Worm (Caenorhabditis elegans): ENCODE data around the gene trmt-10A.

Gene trmt-10A

ce11 chrIV:9932055-9932454 is at the start of gene trmt-10A, which contains the start of gene F25H8.2:
Gene trmt-10A (minus strand): TSS chrIV:9932213.
Gene F25H8.2 (plus strand): TSS chrIV:9932235.
- no peak for TF ChIP-seq W03F9.2 (tag; optimal IDR thresholded peaks at IDR 0.05)
- TF ChIP-seq him-1 (tag; optimal IDR thresholded peaks at IDR 0.05), result no peak
- no peak for TF ChIP-seq dao-5 (tag; optimal IDR thresholded peaks at IDR 0.05)

- TF ChIP-seq W03F9.2 (tag; optimal IDR thresholded peaks at IDR 0.05), result no peak
- TF ChIP-seq him-1 (tag; optimal IDR thresholded peaks at IDR 0.05), result no peak
- no peak for TF ChIP-seq dao-5 (tag; optimal IDR thresholded peaks at IDR 0.05)
These were observed 45.7 kb upstream of the trmt-10A start, which contains the start of gene dhp-2 for ce11 chrIV:9977602-9978172. Gene dhp-2 (plus strand): TSS chrIV:9978122.

DNA sequence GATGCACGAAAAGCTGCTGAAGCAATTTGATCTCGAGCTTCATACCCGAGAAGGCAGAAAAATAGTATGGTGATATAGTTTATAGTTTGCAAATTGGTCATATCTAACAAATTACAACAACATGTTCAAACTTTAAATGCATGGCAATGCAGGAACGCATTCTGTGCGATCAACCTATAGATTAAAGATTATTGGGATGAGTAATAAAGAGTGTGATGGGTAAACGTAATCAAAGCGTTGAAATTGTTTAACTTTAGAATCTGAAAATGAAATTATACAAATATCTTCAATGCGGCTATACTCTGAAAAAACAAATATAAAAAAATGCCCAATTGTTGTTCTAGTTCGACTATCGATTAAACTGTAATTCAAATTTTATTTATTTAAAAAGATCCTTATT is 44.3 kb upstream of the trmt-10A start, which contains the start of gene C47E12.14:
Gene C47E12.14 (minus strand): TSS at position 101 of the 400 bp plus-strand sequence.
- TF ChIP-seq him-1 (tag; optimal IDR thresholded peaks at IDR 0.05) (no peak), dao-5 (tag; optimal IDR thresholded peaks at IDR 0.05) (no peak), W03F9.2 (tag; optimal IDR thresholded peaks at IDR 0.05) (no peak)

DNA sequence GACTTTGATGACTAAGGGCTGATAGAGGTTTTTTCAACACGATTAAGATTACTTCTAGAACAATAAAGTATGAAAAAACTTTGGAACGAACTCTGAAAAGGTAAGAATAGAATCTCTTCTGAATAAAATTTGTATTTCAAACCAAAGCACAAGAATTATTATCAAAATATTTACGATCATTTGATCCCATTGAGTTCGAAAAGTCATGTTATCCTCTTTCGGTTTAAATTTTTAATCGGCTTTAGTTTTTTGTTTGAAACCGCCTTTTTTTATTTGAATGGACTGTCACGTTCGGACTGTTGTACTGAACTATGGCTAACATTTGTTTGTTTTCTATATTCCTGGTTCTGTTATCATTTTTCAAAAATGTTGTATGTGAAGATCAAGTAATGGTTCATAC is 42.4 kb upstream of the trmt-10A start, which contains the start of gene C47E12.9:
Gene C47E12.9 (plus strand): TSS at position 301 of the 400 bp plus-strand sequence.
- TF ChIP-seq dao-5 (tag; optimal IDR thresholded peaks at IDR 0.05), result no peak
- no peak for TF ChIP-seq W03F9.2 (tag; optimal IDR thresholded peaks at IDR 0.05)
- TF ChIP-seq him-1 (tag; optimal IDR thresholded peaks at IDR 0.05), result no peak

DNA sequence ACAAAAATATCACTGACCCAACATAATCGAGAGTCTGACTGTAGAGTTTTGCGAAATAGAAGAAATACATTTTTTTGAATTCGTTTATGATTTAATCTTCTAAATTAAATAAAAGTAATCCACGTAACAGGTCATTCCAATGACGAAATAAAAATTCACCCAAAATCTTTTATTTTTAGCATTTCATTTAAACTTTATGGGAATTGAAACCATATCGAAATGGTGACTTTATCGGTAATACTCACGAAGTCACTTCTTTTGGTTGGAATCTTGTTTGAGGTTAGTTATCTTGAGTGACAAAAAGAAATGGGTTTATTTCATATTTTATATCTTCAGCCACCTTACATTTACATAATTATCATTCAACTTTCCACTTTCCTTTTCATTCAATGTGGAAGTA is 40.6 kb upstream of the trmt-10A start, which contains the start of the genes C47E12.12 and C47E12.10:
Gene C47E12.12 (minus strand): TSS at position 101 of the 400 bp plus-strand sequence.
Gene C47E12.10 (plus strand): TSS at position 172 of the 400 bp plus-strand sequence.
- TF ChIP-seq dao-5 (tag; optimal IDR thresholded peaks at IDR 0.05), result no peak
- TF ChIP-seq W03F9.2 (tag; optimal IDR thresholded peaks at IDR 0.05), result no peak
- TF ChIP-seq him-1 (tag; optimal IDR thresholded peaks at IDR 0.05), result no peak

- TF ChIP-seq him-1 (tag; optimal IDR thresholded peaks at IDR 0.05), result no peak
- no peak for TF ChIP-seq dao-5 (tag; optimal IDR thresholded peaks at IDR 0.05)
- TF ChIP-seq W03F9.2 (tag; optimal IDR thresholded peaks at IDR 0.05), result no peak
These were observed 37.1 kb upstream of the trmt-10A start, which contains the start of the genes kin-5 and C47E12.11 for ce11 chrIV:9969081-9969480. Gene kin-5 (minus strand): TSS chrIV:9969181. Gene C47E12.11 (plus strand): TSS chrIV:9969400.

ce11 chrIV:9963945-9964344 is 31.9 kb upstream of the trmt-10A start, which contains the start of gene T13H10.2:
Gene T13H10.2 (plus strand): TSS chrIV:9964245.
- TF ChIP-seq W03F9.2 (tag; optimal IDR thresholded peaks at IDR 0.05) (no peak), him-1 (tag; optimal IDR thresholded peaks at IDR 0.05) (no peak), dao-5 (tag; optimal IDR thresholded peaks at IDR 0.05) (no peak)

- TF ChIP-seq dao-5 (tag; optimal IDR thresholded peaks at IDR 0.05) (no peak), W03F9.2 (tag; optimal IDR thresholded peaks at IDR 0.05) (no peak), him-1 (tag; optimal IDR thresholded peaks at IDR 0.05) (no peak)
These were observed 21.3 kb upstream of the trmt-10A start, which contains the start of gene gon-1 for ce11 chrIV:9953333-9953732. Gene gon-1 (minus strand): TSS chrIV:9953433.

DNA sequence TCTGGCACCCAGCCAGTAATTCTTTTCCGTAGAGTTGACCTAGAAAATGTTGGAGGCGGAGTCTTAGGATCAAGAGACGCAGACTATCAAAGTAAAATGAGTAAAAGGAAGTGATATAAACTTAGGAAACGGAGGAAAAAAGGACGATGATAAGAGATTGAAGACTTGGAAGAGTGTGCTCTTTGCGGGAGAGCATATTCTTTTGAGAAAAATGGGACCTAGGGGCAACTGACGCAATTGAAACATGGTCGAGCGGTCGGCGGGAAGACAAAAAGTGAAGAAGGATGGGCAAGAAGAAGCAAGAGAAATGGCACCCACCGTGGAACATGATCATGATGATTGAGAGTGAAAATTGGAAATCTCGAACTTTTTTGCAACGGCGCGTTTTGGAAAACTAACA is 16.0 kb upstream of the trmt-10A start:
- TF ChIP-seq him-1 (tag; optimal IDR thresholded peaks at IDR 0.05) (no peak), W03F9.2 (tag; optimal IDR thresholded peaks at IDR 0.05) (no peak), dao-5 (tag; optimal IDR thresholded peaks at IDR 0.05) (no peak)

- TF ChIP-seq dao-5 (tag; optimal IDR thresholded peaks at IDR 0.05), result no peak
- TF ChIP-seq him-1 (tag; optimal IDR thresholded peaks at IDR 0.05), result no peak
- TF ChIP-seq W03F9.2 (tag; optimal IDR thresholded peaks at IDR 0.05), result no peak
These were observed 12.3 kb upstream of the trmt-10A start for ce11 chrIV:9944279-9944678.

DNA sequence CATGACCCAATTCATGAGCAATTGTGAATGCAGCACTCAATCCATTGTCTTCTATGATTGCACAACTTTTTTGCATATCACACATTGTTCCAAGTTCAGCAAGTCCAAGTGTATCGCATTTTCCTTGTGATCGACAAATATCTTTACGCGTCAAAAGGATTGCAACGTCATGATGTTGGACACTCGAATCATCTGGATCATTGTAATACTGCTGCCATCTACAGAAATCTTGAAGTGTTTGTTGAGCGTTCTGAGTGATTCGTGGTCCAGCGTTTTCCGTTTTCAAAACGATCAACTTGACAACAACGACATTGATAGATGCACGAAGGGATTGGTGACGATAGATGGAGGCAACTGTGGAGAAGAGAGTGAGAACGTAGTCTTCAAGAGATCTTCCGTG is 11.2 kb upstream of the trmt-10A start:
- no peak for TF ChIP-seq W03F9.2 (tag; optimal IDR thresholded peaks at IDR 0.05)
- TF ChIP-seq him-1 (tag; optimal IDR thresholded peaks at IDR 0.05), result no peak
- TF ChIP-seq dao-5 (tag; optimal IDR thresholded peaks at IDR 0.05), result no peak

DNA sequence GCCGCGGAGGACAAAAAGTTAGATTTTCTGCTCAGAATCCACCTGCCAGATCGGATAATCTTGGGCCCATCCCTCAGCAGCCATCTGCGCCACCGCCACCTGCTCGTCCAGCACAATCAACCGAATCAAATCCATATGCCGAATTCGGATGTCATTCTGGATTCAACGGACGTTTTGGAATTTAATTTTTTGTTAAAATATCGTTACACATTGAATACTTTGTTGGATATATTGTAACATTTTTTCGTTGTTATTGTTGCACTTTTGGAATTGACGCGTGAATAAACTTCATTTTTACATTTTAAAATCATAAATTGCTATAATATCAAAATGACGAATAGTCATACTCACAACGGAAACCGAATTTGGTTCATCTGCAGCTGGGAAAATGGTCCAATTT is 1.6 kb upstream of the trmt-10A start, which contains the start of gene spe-29:
Gene spe-29 (plus strand): TSS at position 301 of the 400 bp plus-strand sequence.
- TF ChIP-seq dao-5 (tag; optimal IDR thresholded peaks at IDR 0.05), result no peak
- no peak for TF ChIP-seq him-1 (tag; optimal IDR thresholded peaks at IDR 0.05)
- TF ChIP-seq W03F9.2 (tag; optimal IDR thresholded peaks at IDR 0.05), result no peak

ce11 chrIV:9928180-9928896 is 3.7 kb downstream of the trmt-10A start, which contains the start of gene dur-1:
Gene dur-1 (minus strand): TSS chrIV:9928230.
- no peak for TF ChIP-seq him-1 (tag; optimal IDR thresholded peaks at IDR 0.05)
- no peak for TF ChIP-seq dao-5 (tag; optimal IDR thresholded peaks at IDR 0.05)
- no peak for TF ChIP-seq W03F9.2 (tag; optimal IDR thresholded peaks at IDR 0.05)

DNA sequence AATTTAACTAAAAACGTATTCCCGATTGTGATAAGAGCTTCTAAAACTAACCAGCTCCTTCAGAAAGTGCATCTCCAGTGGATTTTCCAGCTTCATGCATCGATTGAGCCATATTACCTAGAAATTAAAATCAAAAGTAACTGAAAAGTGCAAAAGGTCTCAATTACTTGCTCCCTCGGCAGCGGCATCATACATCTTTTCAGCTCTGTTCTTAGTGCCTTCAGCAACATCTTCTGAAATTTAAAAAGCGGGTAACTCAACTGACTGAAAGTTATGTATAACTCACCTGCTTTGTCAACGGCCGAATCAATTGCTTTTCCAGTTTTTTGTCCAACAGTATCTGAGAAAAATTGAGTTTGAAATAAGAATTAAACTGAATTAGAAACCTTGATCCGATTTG is 7.6 kb downstream of the trmt-10A start:
- TF ChIP-seq him-1 (tag; optimal IDR thresholded peaks at IDR 0.05) (no peak), dao-5 (tag; optimal IDR thresholded peaks at IDR 0.05) (no peak), W03F9.2 (tag; optimal IDR thresholded peaks at IDR 0.05) (no peak)

All from whole organism, L4/young adult.